Worm (Caenorhabditis elegans) whole organism, early embryonic: Measurements from ENCODE around the gene emre-1.

Source experiments
- ama-1 ChIP-seq: fragments of 150-350 bp; optimal IDR thresholded peaks from 2 replicates; lab custom pipeline; 2014
- ceh-36 ChIP-seq: sonication (generic microtip); optimal IDR thresholded peaks from 2 replicates; lab custom pipeline; 2016; ENCODE audit warnings: missing genetic modification characterization, inconsistent platforms, missing compliant biosample characterization
- ets-7 ChIP-seq: sonication (generic microtip); optimal IDR thresholded peaks from 2 replicates; lab custom pipeline; 2016; ENCODE audit warnings: missing genotype, missing genetic modification characterization, missing compliant biosample characterization
- flt-1 ChIP-seq: fragments of 200-800 bp; sonication (Bioruptor generic); IDR thresholded peaks from 2 replicates; pipeline ENCODE4 v1.3.6; 2022; ENCODE audit warnings: missing genetic modification characterization, missing compliant biosample characterization
- hnd-1 ChIP-seq: sonication (generic microtip); optimal IDR thresholded peaks from 2 replicates; lab custom pipeline; 2016; ENCODE audit warnings: missing genetic modification characterization, missing compliant biosample characterization
- pes-1 ChIP-seq: fragments of 200-800 bp; sonication (Bioruptor generic); IDR thresholded peaks from 2 replicates; pipeline ENCODE4 v1.3.6; 2022; ENCODE audit warnings: missing genetic modification reagents, missing genetic modification characterization, missing compliant biosample characterization
- tbx-11 ChIP-seq: fragments of 200-800 bp; sonication (Bioruptor generic); IDR thresholded peaks from 2 replicates; pipeline ENCODE4 v1.3.6; 2022; ENCODE audit warnings: missing genetic modification characterization, missing compliant biosample characterization
- tbx-37 ChIP-seq: fragments of 200-800 bp; sonication (Bioruptor generic); conservative IDR thresholded peaks from 2 replicates; pipeline ENCODE4 v1.3.6; 2022; ENCODE audit warnings: missing genetic modification reagents, missing genetic modification characterization, missing compliant biosample characterization

DNA sequence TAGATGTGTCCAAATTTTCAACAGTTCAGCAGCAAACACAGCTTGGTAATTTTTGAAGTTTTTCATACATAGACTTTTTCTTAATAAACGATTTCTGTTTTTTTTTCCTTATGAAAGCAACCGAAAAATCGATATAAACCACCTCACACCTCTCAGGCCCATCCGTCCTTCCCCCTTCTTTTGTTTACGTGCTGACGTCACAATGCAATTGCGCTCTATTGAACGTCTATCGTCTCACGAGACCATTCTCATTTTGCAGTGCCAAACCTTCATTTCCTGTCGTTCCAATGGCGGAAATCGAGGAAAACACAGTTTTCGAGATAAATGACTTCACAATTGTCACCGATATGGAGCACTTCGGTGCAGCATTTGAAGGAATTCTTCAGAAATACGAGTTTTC, 3.8 kb downstream of the emre-1 start, which contains the start of gene rbg-1:
- no peak for TF ChIP-seq flt-1 (GFP tag; lab: Robert Waterston, UW)
- TF ChIP-seq pes-1 (GFP tag; lab: Robert Waterston, UW), result no peak
- no peak for TF ChIP-seq tbx-11 (GFP tag; lab: Robert Waterston, UW)
- no peak for TF ChIP-seq ceh-36 (tag; lab: Kevin White, UChicago)
- no peak for TF ChIP-seq tbx-37 (GFP tag; lab: Robert Waterston, UW)
- TF ChIP-seq ama-1 (lab: Kevin White, UChicago), result no peak
- no peak for TF ChIP-seq hnd-1
- no peak for TF ChIP-seq ets-7
